Fruit fly (Drosophila melanogaster) whole organism, embryonic: ENCODE measurements around the gene bin.

Source experiments
- Atf-2 ChIP-seq: fragments of 200-800 bp; sonication (Bioruptor generic); optimal IDR thresholded peaks from 2 replicates; lab custom pipeline; 2016; ENCODE audit warnings: missing biosample characterization, missing genetic modification characterization
- Atf3 ChIP-seq: fragments of 200-800 bp; sonication (Bioruptor generic); optimal IDR thresholded peaks from 3 replicates; lab custom pipeline; 2016; ENCODE audit warnings: missing biosample characterization, missing genetic modification characterization
- BEAF-32 ChIP-seq: fragments of 200-800 bp; sonication (Bioruptor generic); optimal IDR thresholded peaks from 3 replicates; lab custom pipeline; 2017; ENCODE audit warnings: missing biosample characterization, missing genetic modification characterization, mild to moderate bottlenecking, moderate library complexity, missing genetic modification reagents
- Bdp1 ChIP-seq: fragments of 200-800 bp; sonication (Bioruptor generic); optimal IDR thresholded peaks from 3 replicates; lab custom pipeline; 2016; ENCODE audit warnings: missing biosample characterization, missing genetic modification characterization
- Blimp-1 ChIP-seq: fragments of 200-800 bp; sonication (Bioruptor generic); optimal IDR thresholded peaks from 3 replicates; lab custom pipeline; 2018; ENCODE audit warnings: missing biosample characterization, missing genetic modification characterization, mild to moderate bottlenecking, moderate library complexity, missing genetic modification reagents
- CG10209 ChIP-seq: fragments of 200-800 bp; sonication (Bioruptor generic); optimal IDR thresholded peaks from 3 replicates; lab custom pipeline; 2017; ENCODE audit warnings: missing biosample characterization, mild to moderate bottlenecking, missing genetic modification characterization, missing genetic modification reagents
- CG10543 ChIP-seq: fragments of 200-800 bp; sonication (Bioruptor generic); optimal IDR thresholded peaks from 3 replicates; lab custom pipeline; 2017; ENCODE audit warnings: missing biosample characterization, mild to moderate bottlenecking, missing genetic modification characterization, moderate library complexity
- CG11247 ChIP-seq: fragments of 200-800 bp; sonication (Bioruptor generic); IDR thresholded peaks from 2 replicates; pipeline ENCODE4 v1.3.6; 2022; ENCODE audit warnings: missing biosample characterization, missing genetic modification characterization
- CG2120 ChIP-seq: fragments of 200-800 bp; sonication (Bioruptor generic); optimal IDR thresholded peaks from 3 replicates; lab custom pipeline; 2016; ENCODE audit warnings: missing biosample characterization, missing genetic modification characterization
- CG2678 ChIP-seq: fragments of 200-800 bp; sonication (Bioruptor generic); optimal IDR thresholded peaks from 3 replicates; lab custom pipeline; 2019; ENCODE audit warnings: missing biosample characterization, mild to moderate bottlenecking, missing genetic modification characterization, moderate library complexity
- CG3065 ChIP-seq: fragments of 200-800 bp; sonication (Bioruptor generic); optimal IDR thresholded peaks from 2 replicates; lab custom pipeline; 2016; ENCODE audit warnings: missing biosample characterization, missing genetic modification characterization
- CG31224 ChIP-seq: fragments of 200-800 bp; sonication (Bioruptor generic); IDR thresholded peaks from 2 replicates; pipeline ENCODE4 v1.3.6; 2022; ENCODE audit warnings: missing biosample characterization, missing genetic modification characterization
- CG32532 ChIP-seq: fragments of 200-800 bp; sonication (Bioruptor generic); IDR thresholded peaks from 2 replicates; pipeline ENCODE4 v1.3.6; 2022; ENCODE audit warnings: missing biosample characterization, missing genetic modification characterization
- CG6791 ChIP-seq: fragments of 200-800 bp; sonication (Bioruptor generic); IDR thresholded peaks from 3 replicates; pipeline ENCODE4 v1.3.6; 2022; ENCODE audit warnings: missing biosample characterization, missing genetic modification characterization; ENCODE audit not compliant: partially characterized antibody
- CG8290 ChIP-seq, 3 experiments: fragments of 200-800 bp; sonication (Bioruptor generic); optimal IDR thresholded peaks; 2 replicates each; lab custom pipeline; 2016 to 2019; ENCODE audit warnings: missing biosample characterization in 3 of 3, missing genetic modification characterization in 3 of 3, mild to moderate bottlenecking in 2 of 3, moderate library complexity in 1 of 3
- CG8359 ChIP-seq: fragments of 200-800 bp; sonication (Bioruptor generic); optimal IDR thresholded peaks from 2 replicates; lab custom pipeline; 2017; ENCODE audit warnings: missing biosample characterization, mild to moderate bottlenecking, missing genetic modification characterization, borderline replicate concordance
- D19B ChIP-seq: fragments of 200-800 bp; sonication (Bioruptor generic); optimal IDR thresholded peaks from 2 replicates; lab custom pipeline; 2017; ENCODE audit warnings: missing biosample characterization, mild to moderate bottlenecking, missing genetic modification characterization
- Dp ChIP-seq: fragments of 200-800 bp; sonication (Bioruptor generic); optimal IDR thresholded peaks from 2 replicates; lab custom pipeline; 2018; ENCODE audit warnings: missing biosample characterization, mild to moderate bottlenecking, missing genetic modification characterization, moderate library complexity
- HHEX ChIP-seq: fragments of 200-800 bp; sonication (Bioruptor generic); optimal IDR thresholded peaks from 3 replicates; lab custom pipeline; 2017; ENCODE audit warnings: missing biosample characterization, mild to moderate bottlenecking, missing genetic modification characterization, missing genetic modification reagents
- HLH4C ChIP-seq: fragments of 200-800 bp; sonication (Bioruptor generic); IDR thresholded peaks from 3 replicates; pipeline ENCODE4 v1.3.6; 2022; ENCODE audit warnings: missing biosample characterization, missing genetic modification characterization; ENCODE audit not compliant: partially characterized antibody
- HLHmδ ChIP-seq: fragments of 200-800 bp; sonication (Bioruptor generic); optimal IDR thresholded peaks from 2 replicates; lab custom pipeline; 2018; ENCODE audit warnings: missing biosample characterization, mild to moderate bottlenecking, missing genetic modification characterization, moderate library complexity
- Jarid2 ChIP-seq: fragments of 200-800 bp; sonication (Bioruptor generic); optimal IDR thresholded peaks from 3 replicates; lab custom pipeline; 2017; ENCODE audit warnings: mild to moderate bottlenecking, missing biosample characterization, missing genetic modification reagents, missing genetic modification characterization
- Mad ChIP-seq: fragments of 200-800 bp; sonication (Bioruptor generic); optimal IDR thresholded peaks from 2 replicates; lab custom pipeline; 2016; ENCODE audit warnings: missing biosample characterization, missing genetic modification characterization
- Myb ChIP-seq: fragments of 200-800 bp; sonication (Bioruptor generic); optimal IDR thresholded peaks from 2 replicates; lab custom pipeline; 2016; ENCODE audit warnings: missing biosample characterization, missing genetic modification characterization
- NFAT ChIP-seq: fragments of 200-800 bp; sonication (Bioruptor generic); IDR thresholded peaks from 2 replicates; pipeline ENCODE4 v1.3.6; 2022; ENCODE audit warnings: missing biosample characterization, missing genetic modification characterization
- Oaz ChIP-seq: fragments of 200-800 bp; sonication (Bioruptor generic); IDR thresholded peaks from 2 replicates; pipeline ENCODE4 v1.3.6; 2022; ENCODE audit warnings: missing biosample characterization, missing genetic modification characterization
- Sry-δ ChIP-seq: fragments of 200-800 bp; sonication (Bioruptor generic); optimal IDR thresholded peaks from 2 replicates; lab custom pipeline; 2016; ENCODE audit warnings: missing biosample characterization, missing genetic modification characterization
- Xrp1 ChIP-seq: fragments of 200-800 bp; sonication (Bioruptor generic); IDR thresholded peaks from 2 replicates; pipeline ENCODE4 v1.3.6; 2022; ENCODE audit warnings: missing biosample characterization, missing genetic modification characterization
- ara ChIP-seq: fragments of 200-800 bp; sonication (Bioruptor generic); IDR thresholded peaks from 2 replicates; pipeline ENCODE4 v1.3.6; 2022; ENCODE audit warnings: missing biosample characterization, missing genetic modification characterization
- bigmax ChIP-seq: fragments of 200-800 bp; sonication (Bioruptor generic); optimal IDR thresholded peaks from 2 replicates; lab custom pipeline; 2018; ENCODE audit warnings: missing biosample characterization, mild to moderate bottlenecking, missing genetic modification characterization
- crol ChIP-seq: fragments of 200-800 bp; sonication (Bioruptor generic); IDR thresholded peaks from 2 replicates; pipeline ENCODE4 v1.3.6; 2022; ENCODE audit warnings: missing biosample characterization, missing genetic modification characterization
- disco-r ChIP-seq: fragments of 200-800 bp; sonication (Bioruptor generic); optimal IDR thresholded peaks from 2 replicates; lab custom pipeline; 2016; ENCODE audit warnings: missing biosample characterization, missing genetic modification characterization
- en ChIP-seq: fragments of 200-800 bp; sonication (Bioruptor generic); optimal IDR thresholded peaks from 2 replicates; lab custom pipeline; 2016; ENCODE audit warnings: missing biosample characterization, missing genetic modification characterization
- fru ChIP-seq: fragments of >200 bp; optimal IDR thresholded peaks from 2 replicates; lab custom pipeline; 2017
- gcm ChIP-seq: fragments of 200-800 bp; sonication (Bioruptor generic); optimal IDR thresholded peaks from 2 replicates; lab custom pipeline; 2019; ENCODE audit warnings: missing biosample characterization, mild to moderate bottlenecking, missing genetic modification characterization, moderate library complexity
- hkb ChIP-seq, 2 experiments: fragments of 200-800 bp in 1 of 2; fragments of >200 bp in 1 of 2; sonication (Bioruptor generic) in 1 of 2; IDR thresholded peaks in 1 of 2; optimal IDR thresholded peaks in 1 of 2; 2 replicates each; pipeline versions ENCODE4 v1.3.6 to Lab custom; 2017 to 2022; ENCODE audit warnings: missing biosample characterization in 1 of 2, missing genetic modification characterization in 1 of 2
- ind ChIP-seq: fragments of 200-800 bp; sonication (Bioruptor generic); optimal IDR thresholded peaks from 3 replicates; lab custom pipeline; 2016; ENCODE audit warnings: missing biosample characterization, missing genetic modification characterization
- kay ChIP-seq: fragments of 200-800 bp; sonication (Bioruptor generic); optimal IDR thresholded peaks from 2 replicates; lab custom pipeline; 2016; ENCODE audit warnings: missing biosample characterization, missing genetic modification characterization
- lov ChIP-seq, 2 experiments: fragments of 200-800 bp in 1 of 2; fragments of >200 bp in 1 of 2; sonication (Bioruptor generic) in 1 of 2; IDR thresholded peaks in 1 of 2; optimal IDR thresholded peaks in 1 of 2; 2 replicates in 1 of 2; 3 replicates in 1 of 2; pipeline versions ENCODE4 v1.3.6 to Lab custom; 2017 to 2022; ENCODE audit warnings: missing biosample characterization in 1 of 2, missing genetic modification characterization in 1 of 2
- org-1 ChIP-seq: fragments of 200-800 bp; sonication (Bioruptor generic); optimal IDR thresholded peaks from 2 replicates; lab custom pipeline; 2017; ENCODE audit warnings: missing biosample characterization, missing genetic modification characterization
- otp ChIP-seq: fragments of 200-800 bp; sonication (Bioruptor generic); IDR thresholded peaks from 3 replicates; pipeline ENCODE4, ENCODE4 v1.3.6; 2022; ENCODE audit warnings: missing biosample characterization, missing genetic modification characterization
- p53 ChIP-seq: fragments of 200-800 bp; sonication (Bioruptor generic); optimal IDR thresholded peaks from 2 replicates; lab custom pipeline; 2016; ENCODE audit warnings: missing biosample characterization, missing genetic modification characterization
- scrt ChIP-seq: fragments of 200-800 bp; sonication (Bioruptor generic); optimal IDR thresholded peaks from 2 replicates; lab custom pipeline; 2018; ENCODE audit warnings: missing biosample characterization, mild to moderate bottlenecking, missing genetic modification characterization, moderate library complexity
- stc ChIP-seq: fragments of 200-800 bp; sonication (Bioruptor generic); IDR thresholded peaks from 2 replicates; pipeline ENCODE4 v1.3.6; 2022; ENCODE audit warnings: missing biosample characterization, missing genetic modification characterization
- tap ChIP-seq: fragments of 200-800 bp; optimal IDR thresholded peaks from 3 replicates; lab custom pipeline; 2019; ENCODE audit warnings: missing biosample characterization, mild to moderate bottlenecking, missing genetic modification characterization, moderate library complexity
- wdn ChIP-seq: fragments of 200-800 bp; sonication (Bioruptor generic); IDR thresholded peaks from 2 replicates; pipeline ENCODE4 v1.3.6; 2022; ENCODE audit warnings: missing biosample characterization, missing genetic modification characterization
- wor ChIP-seq: fragments of 200-800 bp; sonication (Bioruptor generic); IDR thresholded peaks from 2 replicates; pipeline ENCODE4 v1.3.6; 2022; ENCODE audit warnings: missing biosample characterization, missing genetic modification characterization

bin gene

DNA sequence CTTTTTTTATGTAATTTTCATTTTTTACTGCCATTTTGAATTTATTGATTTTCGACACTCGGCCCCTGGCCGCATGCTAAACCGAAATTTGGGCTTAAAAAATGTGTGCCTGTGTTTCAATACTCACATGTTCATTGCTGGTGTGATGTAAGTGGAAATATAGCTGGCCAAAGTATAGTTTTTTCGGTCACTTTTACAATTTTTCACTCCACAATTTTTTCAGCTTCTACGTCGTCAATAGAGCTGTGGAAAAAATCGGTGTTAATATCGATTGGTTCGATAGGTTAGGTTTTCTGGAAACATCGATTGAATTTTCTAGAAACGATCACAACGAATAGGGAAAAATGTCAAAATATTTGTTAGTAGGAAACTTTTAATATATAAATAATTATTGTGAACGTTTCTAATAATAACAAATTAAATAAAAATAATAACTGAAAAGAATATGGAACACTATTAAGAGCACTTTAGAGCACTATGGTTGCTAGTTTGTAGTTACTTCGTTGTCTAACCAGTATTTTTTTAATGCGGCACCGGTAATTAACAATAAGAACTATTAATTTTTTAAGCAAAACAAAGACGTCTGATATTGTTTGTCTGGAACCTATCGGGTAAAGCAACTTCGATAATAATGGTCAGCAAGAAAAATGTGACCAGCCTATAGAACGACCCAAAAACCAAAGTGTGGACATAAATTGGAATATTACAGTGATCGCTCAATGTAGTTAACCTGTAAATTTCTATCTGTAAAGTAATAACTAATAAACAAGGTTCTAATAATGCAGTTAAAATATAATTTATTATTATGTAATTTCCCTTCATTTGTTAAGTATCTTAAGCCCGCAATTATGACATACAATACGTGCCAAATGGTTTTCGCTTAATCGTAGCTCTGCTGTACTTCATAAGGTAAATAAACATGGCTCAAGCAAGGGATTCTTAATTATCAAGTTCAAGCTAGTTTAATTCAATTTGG, 34.9 kb upstream of the bin start, which contains the start of the genes CG10077 and CG9948 (continued):
- TF ChIP-seq hkb (optimal IDR thresholded peaks at IDR 0.05; lab: Kevin White, UChicago) (no peak), hkb (GFP tag; IDR thresholded peaks at IDR 0.05; lab: Robert Waterston, UW) (peak; percentile 92), HHEX (GFP tag; lab: Kevin White, UChicago) (peak; percentile 87), fru (no peak), CG8290 (GFP tag; optimal IDR thresholded peaks at IDR 0.05; lab: Kevin White, UChicago) (peak; percentile 71), CG8290 (tag; optimal IDR thresholded peaks at IDR 0.05; lab: Kevin White, UChicago) (peak; percentile 45 to 87), ara (GFP tag; lab: Robert Waterston, UW) (peak; percentile 86), Bdp1 (peak; percentile 38), Atf3 (peak; percentile 7), CG6791 (GFP tag; lab: Robert Waterston, UW) (peak; percentile 80), CG11247 (GFP tag; lab: Robert Waterston, UW) (peak; percentile 80), Dp (GFP tag; lab: Kevin White, UChicago) (peak; percentile 11), scrt (peak; percentile 65), BEAF-32 (peak; percentile 79), Sry-δ (GFP tag; lab: Kevin White, UChicago) (peak; percentile 80), org-1 (GFP tag; lab: Kevin White, UChicago) (peak; percentile 79), stc (peak; percentile 91), HLHmδ (GFP tag; lab: Kevin White, UChicago) (no peak), kay (GFP tag; lab: Kevin White, UChicago) (peak; percentile 47), HLH4C (GFP tag; lab: Robert Waterston, UW) (peak; percentile 89), CG2678 (tag; lab: Kevin White, UChicago) (peak; percentile 93), CG8359 (GFP tag; lab: Kevin White, UChicago) (peak; percentile 65), Jarid2 (peak; percentile 47), lov (optimal IDR thresholded peaks at IDR 0.05; lab: Kevin White, UChicago) (no peak), lov (GFP tag; IDR thresholded peaks at IDR 0.05; lab: Robert Waterston, UW) (peak; percentile 46; the same call in 1 of the 3 replicates), Mad (peak; percentile 56), wdn (peak; percentile 86), NFAT (GFP tag; lab: Robert Waterston, UW) (peak; percentile 82), wor (GFP tag; lab: Robert Waterston, UW) (peak; percentile 79), CG10209 (GFP tag; lab: Kevin White, UChicago) (peak; percentile 82), Xrp1 (GFP tag; lab: Robert Waterston, UW) (peak; percentile 95), Blimp-1 (GFP tag; lab: Kevin White, UChicago) (peak; percentile 85), bigmax (peak; percentile 19), CG32532 (peak; percentile 95), Oaz (GFP tag; lab: Robert Waterston, UW) (peak; percentile 85), D19B (GFP tag; lab: Kevin White, UChicago) (peak; percentile 78), crol (GFP tag; lab: Robert Waterston, UW) (no peak), gcm (GFP tag; lab: Kevin White, UChicago) (peak; percentile 92), disco-r (GFP tag; lab: Kevin White, UChicago) (no peak), CG10543 (GFP tag; lab: Kevin White, UChicago) (peak; percentile 88), ind (GFP tag; lab: Kevin White, UChicago) (peak; percentile 89), p53 (GFP tag; lab: Kevin White, UChicago) (no peak), en (GFP tag; lab: Kevin White, UChicago) (no peak), Myb (peak; percentile 31), otp (GFP tag; lab: Robert Waterston, UW) (peak; percentile 83), Atf-2 (GFP tag; lab: Kevin White, UChicago) (peak; percentile 64), CG3065 (GFP tag; lab: Kevin White, UChicago) (peak; percentile 63), tap (peak; percentile 91), CG2120 (GFP tag; lab: Kevin White, UChicago) (peak; percentile 89), CG31224 (GFP tag; lab: Robert Waterston, UW) (peak; percentile 63)
